Worm (Caenorhabditis elegans) whole organism, L2 larva: ENCODE data around the gene unc-61.

Source experiments
- C34F6.9 ChIP-seq: fragments of 150-350 bp; optimal IDR thresholded peaks from 2 replicates; lab custom pipeline; 2014; ENCODE audit warnings: missing biosample characterization, missing genetic modification characterization
- ama-1 ChIP-seq: fragments of 150-350 bp; optimal IDR thresholded peaks from 2 replicates; lab custom pipeline; 2018; ENCODE audit warnings: inconsistent platforms
- blmp-1 ChIP-seq: sonication (generic microtip); optimal IDR thresholded peaks from 2 replicates; lab custom pipeline; 2017; ENCODE audit warnings: missing genetic modification characterization, mild to moderate bottlenecking, missing compliant biosample characterization, antibody characterized with exemption, moderate library complexity; ENCODE audit not compliant: insufficient read depth
- ceh-16 ChIP-seq: fragments of 150-350 bp; optimal IDR thresholded peaks from 2 replicates; lab custom pipeline; 2014; ENCODE audit warnings: missing biosample characterization, missing genetic modification characterization
- dmd-4 ChIP-seq: sonication (generic microtip); optimal IDR thresholded peaks from 2 replicates; lab custom pipeline; 2017; ENCODE audit warnings: missing biosample characterization, missing genetic modification characterization
- elt-1 ChIP-seq: fragments of 150-350 bp; optimal IDR thresholded peaks from 2 replicates; lab custom pipeline; 2014; ENCODE audit warnings: missing biosample characterization, missing genetic modification characterization
- fos-1 ChIP-seq: fragments of 150-350 bp; optimal IDR thresholded peaks from 2 replicates; lab custom pipeline; 2014; ENCODE audit warnings: missing biosample characterization, missing genetic modification characterization
- gmeb-1 ChIP-seq: fragments of 150-350 bp; optimal IDR thresholded peaks from 2 replicates; lab custom pipeline; 2014; ENCODE audit warnings: missing biosample characterization, missing genetic modification characterization
- lin-13 ChIP-seq: fragments of 150-350 bp; optimal IDR thresholded peaks from 2 replicates; lab custom pipeline; 2014; ENCODE audit warnings: missing biosample characterization, missing genetic modification reagents, missing genetic modification characterization
- lin-39 ChIP-seq: fragments of 150-350 bp; optimal IDR thresholded peaks from 2 replicates; lab custom pipeline; 2014; ENCODE audit warnings: missing biosample characterization, missing genetic modification reagents, missing genetic modification characterization
- mbf-1 ChIP-seq: sonication (generic microtip); optimal IDR thresholded peaks from 2 replicates; lab custom pipeline; 2017; ENCODE audit warnings: missing biosample characterization, missing genetic modification characterization
- nhr-12 ChIP-seq: fragments of 150-350 bp; optimal IDR thresholded peaks from 2 replicates; lab custom pipeline; 2014; ENCODE audit warnings: missing biosample characterization, missing genetic modification characterization
- nhr-129 ChIP-seq: fragments of 150-350 bp; optimal IDR thresholded peaks from 2 replicates; lab custom pipeline; 2014; ENCODE audit warnings: missing biosample characterization, missing genetic modification characterization
- nhr-21 ChIP-seq: fragments of 150-350 bp; optimal IDR thresholded peaks from 2 replicates; lab custom pipeline; 2014; ENCODE audit warnings: missing biosample characterization, missing genetic modification characterization
- nhr-6 ChIP-seq: fragments of 150-350 bp; optimal IDR thresholded peaks from 2 replicates; lab custom pipeline; 2014; ENCODE audit warnings: missing biosample characterization, missing genetic modification characterization
- nhr-77 ChIP-seq: fragments of 150-350 bp; optimal IDR thresholded peaks from 2 replicates; lab custom pipeline; 2014; ENCODE audit warnings: missing biosample characterization, missing genetic modification characterization
- sem-4 ChIP-seq: fragments of 150-350 bp; optimal IDR thresholded peaks from 2 replicates; lab custom pipeline; 2014; ENCODE audit warnings: missing biosample characterization, missing genetic modification reagents, missing genetic modification characterization
- sma-9 ChIP-seq, 2 experiments: fragments of 150-350 bp in 1 of 2; sonication (generic microtip) in 1 of 2; optimal IDR thresholded peaks; 2 replicates each; lab custom pipeline; 2014 to 2016; ENCODE audit warnings: missing genetic modification characterization in 2 of 2, mild to moderate bottlenecking in 1 of 2, missing biosample characterization in 1 of 2, missing compliant biosample characterization in 1 of 2, missing genetic modification reagents in 1 of 2, moderate library complexity in 1 of 2
- unc-39 ChIP-seq: fragments of 150-350 bp; optimal IDR thresholded peaks from 2 replicates; lab custom pipeline; 2014; ENCODE audit warnings: missing biosample characterization, missing genetic modification characterization
- unc-55 ChIP-seq: fragments of 150-350 bp; sonication (generic microtip); optimal IDR thresholded peaks from 3 replicates; lab custom pipeline; 2014; ENCODE audit warnings: missing biosample characterization, missing genetic modification reagents, missing genetic modification characterization
- unc-62 ChIP-seq: fragments of 150-350 bp; optimal IDR thresholded peaks from 2 replicates; lab custom pipeline; 2014; ENCODE audit warnings: missing biosample characterization, missing genetic modification reagents, missing genetic modification characterization
- zag-1 ChIP-seq: fragments of 150-350 bp; optimal IDR thresholded peaks from 2 replicates; lab custom pipeline; 2014; ENCODE audit warnings: missing biosample characterization, missing genetic modification characterization
- ztf-1 ChIP-seq: fragments of 200-800 bp; sonication (Bioruptor generic); conservative IDR thresholded peaks from 2 replicates; pipeline ENCODE4 v1.3.6; 2022; ENCODE audit warnings: missing genetic modification characterization, missing compliant biosample characterization
- ztf-11 ChIP-seq: sonication (generic microtip); optimal IDR thresholded peaks from 2 replicates; lab custom pipeline; 2017; ENCODE audit warnings: missing biosample characterization, missing genetic modification characterization
- ztf-4 ChIP-seq: fragments of 150-350 bp; optimal IDR thresholded peaks from 2 replicates; lab custom pipeline; 2014; ENCODE audit warnings: missing biosample characterization, missing genetic modification characterization

The unc-61 gene

ce11 chrV:14685435-14686058 is 48.5 kb downstream of the unc-61 start, which contains the start of gene C47E8.4 (continued):
- TF ChIP-seq nhr-6 (tag; lab: Kevin White, UChicago) (no peak), unc-39 (tag; lab: Kevin White, UChicago) (no peak), gmeb-1 (tag; lab: Kevin White, UChicago) (peak; percentile 95), lin-39 (tag; lab: Kevin White, UChicago) (peak; percentile 68), nhr-12 (peak; percentile 46), mbf-1 (peak; percentile 54), nhr-129 (tag; lab: Kevin White, UChicago) (peak; percentile 97), nhr-77 (tag; lab: Kevin White, UChicago) (peak; percentile 83), lin-13 (GFP tag; lab: Kevin White, UChicago) (peak; percentile 97), ztf-4 (tag; lab: Kevin White, UChicago) (peak; percentile 98), zag-1 (tag; lab: Kevin White, UChicago) (peak; percentile 93), elt-1 (tag; lab: Kevin White, UChicago) (no peak), sem-4 (tag; lab: Kevin White, UChicago) (peak; percentile 98)

- TF ChIP-seq ama-1 (lab: Kevin White, UChicago) (peak; percentile 84), fos-1 (tag; lab: Kevin White, UChicago) (no peak), ceh-16 (tag; lab: Kevin White, UChicago) (no peak), blmp-1 (tag; lab: Kevin White, UChicago) (no peak), sma-9 (GFP tag; optimal IDR thresholded peaks at IDR 0.05; lab: Kevin White, UChicago) (no peak), sma-9 (tag; optimal IDR thresholded peaks at IDR 0.05; lab: Kevin White, UChicago) (no peak), unc-62 (no peak), lin-13 (GFP tag; lab: Kevin White, UChicago) (no peak), C34F6.9 (peak; percentile 55)
These were observed 49.4 kb downstream of the unc-61 start, which contains the start of gene hsp-90 for ce11 chrV:14684359-14685312. TSS of gene hsp-90 (plus strand) at chrV:14684918.

- TF ChIP-seq dmd-4 (tag; lab: Kevin White, UChicago) (no peak), nhr-21 (no peak), sma-9 (GFP tag; optimal IDR thresholded peaks at IDR 0.05; lab: Kevin White, UChicago) (no peak), sma-9 (tag; optimal IDR thresholded peaks at IDR 0.05; lab: Kevin White, UChicago) (no peak), ztf-1 (no peak), zag-1 (tag; lab: Kevin White, UChicago) (no peak), elt-1 (tag; lab: Kevin White, UChicago) (no peak), unc-55 (GFP tag; lab: Kevin White, UChicago) (no peak), unc-62 (no peak), mbf-1 (no peak), lin-13 (GFP tag; lab: Kevin White, UChicago) (no peak), ztf-11 (no peak), nhr-129 (tag; lab: Kevin White, UChicago) (no peak)
These were observed 50.1 kb downstream of the unc-61 start for ce11 chrV:14683926-14684325.

- no peak for TF ChIP-seq nhr-77 (tag; lab: Kevin White, UChicago)
- peak; percentile 40 for TF ChIP-seq ama-1 (lab: Kevin White, UChicago)
- TF ChIP-seq, all 48 proteins: peak for 1
These were observed 50.7 kb downstream of the unc-61 start for ce11 chrV:14683291-14683690.

- TF ChIP-seq C34F6.9 (peak; percentile 14), blmp-1 (tag; lab: Kevin White, UChicago) (no peak)
- TF ChIP-seq, all 48 proteins: peak for 1
These were observed 51.2 kb downstream of the unc-61 start for ce11 chrV:14682870-14683269.
